Fruit fly (Drosophila melanogaster) whole organism, embryonic: Measurements from ENCODE around the gene CG6791.
A peak's percentile ranks its signal among the peaks of the same experiment; 100 is the strongest.

Experiments used
- Ada2b ChIP-seq: fragments of 200-800 bp; sonication (Bioruptor generic); IDR thresholded peaks from 2 replicates; pipeline ENCODE4 v1.3.6; 2022; ENCODE audit warnings: missing biosample characterization, missing genetic modification characterization
- Atf3 ChIP-seq: fragments of 200-800 bp; sonication (Bioruptor generic); optimal IDR thresholded peaks from 3 replicates; lab custom pipeline; 2016; ENCODE audit warnings: missing biosample characterization, missing genetic modification characterization
- Bteb2 ChIP-seq: fragments of 200-800 bp; sonication (Bioruptor generic); optimal IDR thresholded peaks from 2 replicates; lab custom pipeline; 2016; ENCODE audit warnings: missing biosample characterization, missing genetic modification characterization
- CG10147 ChIP-seq: fragments of 200-800 bp; sonication (Bioruptor generic); optimal IDR thresholded peaks from 2 replicates; lab custom pipeline; 2019; ENCODE audit warnings: missing biosample characterization, mild to moderate bottlenecking, missing genetic modification characterization, moderate library complexity
- CG10321 ChIP-seq: fragments of 200-800 bp; sonication (Bioruptor generic); IDR thresholded peaks from 2 replicates; pipeline ENCODE4 v1.3.6; 2022; ENCODE audit warnings: missing biosample characterization, missing genetic modification characterization
- CG11456 ChIP-seq: fragments of 200-800 bp; sonication (Bioruptor generic); IDR thresholded peaks from 3 replicates; pipeline ENCODE4 v1.3.6; 2022; ENCODE audit warnings: missing biosample characterization, missing genetic modification characterization
- CG14710 ChIP-seq: fragments of 200-800 bp; sonication (Bioruptor generic); optimal IDR thresholded peaks from 3 replicates; lab custom pipeline; 2019; ENCODE audit warnings: missing biosample characterization, mild to moderate bottlenecking, missing genetic modification characterization, moderate library complexity
- CG18476 ChIP-seq: fragments of 200-800 bp; sonication (Bioruptor generic); optimal IDR thresholded peaks from 2 replicates; lab custom pipeline; 2016; ENCODE audit warnings: missing biosample characterization, mild to moderate bottlenecking, missing genetic modification characterization
- CG30403 ChIP-seq: fragments of 200-800 bp; sonication (Bioruptor generic); optimal IDR thresholded peaks from 3 replicates; lab custom pipeline; 2016; ENCODE audit warnings: missing biosample characterization, missing genetic modification characterization
- CG34224 ChIP-seq: fragments of 200-800 bp; sonication (Bioruptor generic); IDR thresholded peaks from 3 replicates; pipeline ENCODE4 v1.3.6; 2022; ENCODE audit warnings: missing biosample characterization, missing genetic modification characterization; ENCODE audit not compliant: partially characterized antibody
- CG4282 ChIP-seq: fragments of 200-800 bp; sonication (Bioruptor generic); optimal IDR thresholded peaks from 2 replicates; lab custom pipeline; 2016; ENCODE audit warnings: missing biosample characterization, missing genetic modification characterization
- CG4617 ChIP-seq: fragments of 200-800 bp; sonication (Bioruptor generic); optimal IDR thresholded peaks from 3 replicates; lab custom pipeline; 2016; ENCODE audit warnings: missing biosample characterization, missing genetic modification characterization, borderline replicate concordance
- CG6813 ChIP-seq: fragments of 200-800 bp; sonication (Bioruptor generic); optimal IDR thresholded peaks from 2 replicates; lab custom pipeline; 2017; ENCODE audit warnings: missing biosample characterization, missing genetic modification characterization, mild to moderate bottlenecking, moderate library complexity, missing genetic modification reagents
- CG7745 ChIP-seq: fragments of 200-800 bp; sonication (Bioruptor generic); optimal IDR thresholded peaks from 2 replicates; lab custom pipeline; 2018; ENCODE audit warnings: missing biosample characterization, mild to moderate bottlenecking, missing genetic modification characterization, moderate library complexity
- CG8359 ChIP-seq: fragments of 200-800 bp; sonication (Bioruptor generic); optimal IDR thresholded peaks from 2 replicates; lab custom pipeline; 2017; ENCODE audit warnings: missing biosample characterization, mild to moderate bottlenecking, missing genetic modification characterization, borderline replicate concordance
- CG9797 ChIP-seq: fragments of 200-800 bp; sonication (Bioruptor generic); optimal IDR thresholded peaks from 3 replicates; lab custom pipeline; 2018; ENCODE audit warnings: missing biosample characterization, mild to moderate bottlenecking, missing genetic modification characterization
- D19B ChIP-seq: fragments of 200-800 bp; sonication (Bioruptor generic); optimal IDR thresholded peaks from 2 replicates; lab custom pipeline; 2017; ENCODE audit warnings: missing biosample characterization, mild to moderate bottlenecking, missing genetic modification characterization
- Dbx ChIP-seq: fragments of 200-800 bp; sonication (Bioruptor generic); IDR thresholded peaks from 3 replicates; pipeline ENCODE4 v1.3.6; 2022; ENCODE audit warnings: missing biosample characterization, missing genetic modification characterization
- Fer3 ChIP-seq: fragments of 200-800 bp; sonication (Bioruptor generic); optimal IDR thresholded peaks from 2 replicates; lab custom pipeline; 2018; ENCODE audit warnings: missing biosample characterization, mild to moderate bottlenecking, missing genetic modification characterization, moderate library complexity
- Hr78 ChIP-seq, 2 experiments: fragments of 200-800 bp in 1 of 2; fragments of >200 bp in 1 of 2; sonication (Bioruptor generic) in 1 of 2; optimal IDR thresholded peaks; 2 replicates each; lab custom pipeline; 2017 to 2019; ENCODE audit warnings: missing biosample characterization in 2 of 2, missing genetic modification characterization in 2 of 2, mild to moderate bottlenecking in 1 of 2, moderate library complexity in 1 of 2
- Max ChIP-seq: fragments of 200-800 bp; sonication (Bioruptor generic); optimal IDR thresholded peaks from 2 replicates; lab custom pipeline; 2016; ENCODE audit warnings: missing biosample characterization, mild to moderate bottlenecking, missing genetic modification characterization
- Meics ChIP-seq: fragments of 200-800 bp; sonication (Bioruptor generic); optimal IDR thresholded peaks from 2 replicates; lab custom pipeline; 2017; ENCODE audit warnings: missing biosample characterization, mild to moderate bottlenecking, missing genetic modification characterization
- Nf-YB ChIP-seq: fragments of 200-800 bp; sonication (Bioruptor generic); optimal IDR thresholded peaks from 3 replicates; lab custom pipeline; 2019; ENCODE audit warnings: missing biosample characterization, mild to moderate bottlenecking, missing genetic modification characterization, moderate library complexity
- Opbp ChIP-seq: fragments of 200-800 bp; sonication (Bioruptor generic); IDR thresholded peaks from 3 replicates; pipeline ENCODE4 v1.3.6; 2022; ENCODE audit warnings: missing biosample characterization, missing genetic modification characterization; ENCODE audit not compliant: partially characterized antibody
- TFAM ChIP-seq: fragments of 200-800 bp; sonication (Bioruptor generic); optimal IDR thresholded peaks from 2 replicates; lab custom pipeline; 2017; ENCODE audit warnings: missing biosample characterization, missing genetic modification characterization, inconsistent platforms
- az2 ChIP-seq: fragments of 200-800 bp; sonication (Bioruptor generic); optimal IDR thresholded peaks from 3 replicates; lab custom pipeline; 2016; ENCODE audit warnings: missing biosample characterization, missing genetic modification characterization
- chm ChIP-seq: fragments of 200-800 bp; sonication (Bioruptor generic); IDR thresholded peaks from 2 replicates; pipeline ENCODE4 v1.3.6; 2022; ENCODE audit warnings: missing biosample characterization, missing genetic modification characterization
- crol ChIP-seq: fragments of 200-800 bp; sonication (Bioruptor generic); IDR thresholded peaks from 2 replicates; pipeline ENCODE4 v1.3.6; 2022; ENCODE audit warnings: missing biosample characterization, missing genetic modification characterization
- dati ChIP-seq: fragments of 200-800 bp; sonication (Bioruptor generic); IDR thresholded peaks from 2 replicates; pipeline ENCODE4 v1.3.6; 2022; ENCODE audit warnings: missing biosample characterization, missing genetic modification characterization
- exex ChIP-seq: fragments of 200-800 bp; sonication (Bioruptor generic); optimal IDR thresholded peaks from 4 replicates; lab custom pipeline; 2018; ENCODE audit warnings: missing biosample characterization, mild to moderate bottlenecking, missing genetic modification characterization, moderate library complexity
- fd3F ChIP-seq: fragments of 200-800 bp; sonication (Bioruptor generic); optimal IDR thresholded peaks from 2 replicates; lab custom pipeline; 2018; ENCODE audit warnings: missing biosample characterization, mild to moderate bottlenecking, missing genetic modification characterization, moderate library complexity
- fd64A ChIP-seq: fragments of 200-800 bp; sonication (Bioruptor generic); optimal IDR thresholded peaks from 3 replicates; lab custom pipeline; 2018; ENCODE audit warnings: missing biosample characterization, mild to moderate bottlenecking, missing genetic modification characterization
- gcm2 ChIP-seq: fragments of 200-800 bp; sonication (Bioruptor generic); optimal IDR thresholded peaks from 2 replicates; lab custom pipeline; 2016; ENCODE audit warnings: missing biosample characterization, missing genetic modification characterization
- hb ChIP-seq: fragments of 200-800 bp; sonication (Bioruptor generic); IDR thresholded peaks from 3 replicates; pipeline ENCODE4 v1.3.6; 2022; ENCODE audit warnings: missing biosample characterization, missing genetic modification characterization; ENCODE audit not compliant: partially characterized antibody
- kay ChIP-seq: fragments of 200-800 bp; sonication (Bioruptor generic); optimal IDR thresholded peaks from 2 replicates; lab custom pipeline; 2016; ENCODE audit warnings: missing biosample characterization, missing genetic modification characterization
- ken ChIP-seq: fragments of 200-800 bp; sonication (Bioruptor generic); IDR thresholded peaks from 3 replicates; pipeline ENCODE4 v1.3.6; 2022; ENCODE audit warnings: missing biosample characterization, missing genetic modification characterization
- lbe ChIP-seq: fragments of 200-800 bp; sonication (Bioruptor generic); optimal IDR thresholded peaks from 2 replicates; lab custom pipeline; 2016; ENCODE audit warnings: missing biosample characterization, mild to moderate bottlenecking, missing genetic modification characterization
- lmd ChIP-seq: fragments of 200-800 bp; sonication (Bioruptor generic); IDR thresholded peaks from 2 replicates; pipeline ENCODE4 v1.3.6; 2022; ENCODE audit warnings: missing biosample characterization, missing genetic modification characterization
- lov ChIP-seq, 2 experiments: fragments of 200-800 bp in 1 of 2; fragments of >200 bp in 1 of 2; sonication (Bioruptor generic) in 1 of 2; IDR thresholded peaks in 1 of 2; optimal IDR thresholded peaks in 1 of 2; 2 replicates in 1 of 2; 3 replicates in 1 of 2; pipeline versions ENCODE4 v1.3.6 to Lab custom; 2017 to 2022; ENCODE audit warnings: missing biosample characterization in 1 of 2, missing genetic modification characterization in 1 of 2
- maf-S ChIP-seq: fragments of 200-800 bp; sonication (Bioruptor generic); optimal IDR thresholded peaks from 2 replicates; lab custom pipeline; 2016; ENCODE audit warnings: missing biosample characterization, missing genetic modification characterization
- oc ChIP-seq: fragments of 200-800 bp; sonication (Bioruptor generic); optimal IDR thresholded peaks from 2 replicates; lab custom pipeline; 2018; ENCODE audit warnings: missing biosample characterization, mild to moderate bottlenecking, missing genetic modification characterization, moderate library complexity
- seq ChIP-seq: fragments of 200-800 bp; sonication (Bioruptor generic); IDR thresholded peaks from 2 replicates; pipeline ENCODE4 v1.3.6; 2022; ENCODE audit warnings: missing biosample characterization, missing genetic modification characterization
- tll ChIP-seq, 2 experiments: fragments of 200-800 bp in 1 of 2; fragments of >200 bp in 1 of 2; sonication (Bioruptor generic) in 1 of 2; optimal IDR thresholded peaks; 2 replicates each; lab custom pipeline; 2017 to 2019; ENCODE audit warnings: missing biosample characterization in 2 of 2, missing genetic modification characterization in 2 of 2, mild to moderate bottlenecking in 1 of 2, moderate library complexity in 1 of 2
- twi ChIP-seq: fragments of 200-800 bp; optimal IDR thresholded peaks from 2 replicates; lab custom pipeline; 2019; ENCODE audit warnings: missing biosample characterization, mild to moderate bottlenecking, missing genetic modification characterization, moderate library complexity
- wek ChIP-seq: fragments of 200-800 bp; sonication (Bioruptor generic); optimal IDR thresholded peaks from 3 replicates; lab custom pipeline; 2018; ENCODE audit warnings: missing biosample characterization, mild to moderate bottlenecking, missing genetic modification characterization, moderate library complexity
- zen ChIP-seq: fragments of 200-800 bp; sonication (Bioruptor generic); optimal IDR thresholded peaks from 3 replicates; lab custom pipeline; 2018; ENCODE audit warnings: missing biosample characterization, mild to moderate bottlenecking, missing genetic modification characterization, moderate library complexity
- zen2 ChIP-seq: fragments of 200-800 bp; sonication (Bioruptor generic); IDR thresholded peaks from 3 replicates; pipeline ENCODE4 v1.3.6; 2022; ENCODE audit warnings: missing biosample characterization, missing genetic modification characterization; ENCODE audit not compliant: partially characterized antibody

The CG6791 gene

dm6 chr3R:11619709-11620409 is 29.9 kb upstream of the CG6791 start, which contains the start of the genes Jupiter and CG14710 (continued):
- no peak for TF ChIP-seq zen2 (GFP tag; lab: Robert Waterston, UW)
- peak; percentile 80 for TF ChIP-seq Atf3 (GFP tag; lab: Kevin White, UChicago)
- TF ChIP-seq zen = peak; percentile 79
- peak; percentile 68 for TF ChIP-seq chm (GFP tag; lab: Robert Waterston, UW)
- TF ChIP-seq CG30403 (GFP tag; lab: Kevin White, UChicago) = peak; percentile 83
- TF ChIP-seq CG6813 (GFP tag; lab: Kevin White, UChicago) = no peak
- TF ChIP-seq gcm2 (GFP tag; lab: Kevin White, UChicago) = no peak
- TF ChIP-seq fd64A (GFP tag; lab: Kevin White, UChicago) = no peak
- peak; percentile 31 for TF ChIP-seq CG10147 (GFP tag; lab: Kevin White, UChicago)
- TF ChIP-seq maf-S (GFP tag; lab: Kevin White, UChicago) = peak; percentile 74
- TF ChIP-seq Dbx (GFP tag; lab: Robert Waterston, UW) = peak; percentile 82
- peak; percentile 27 for TF ChIP-seq exex (tag; lab: Kevin White, UChicago)
- TF ChIP-seq crol = no peak
- no peak for TF ChIP-seq CG18476
- TF ChIP-seq wek (GFP tag; lab: Kevin White, UChicago) = no peak
- TF ChIP-seq Bteb2 (GFP tag; lab: Kevin White, UChicago) = peak; percentile 71
- 0 out of 2 replicates have a peak, but pooled peaks have one; percentile 14 for TF ChIP-seq Ada2b (GFP tag; lab: Robert Waterston, UW)
- peak; percentile 67 for TF ChIP-seq Max (GFP tag; lab: Kevin White, UChicago)
- peak; percentile 84 for TF ChIP-seq CG11456 (GFP tag; lab: Robert Waterston, UW)
- no peak for TF ChIP-seq hb
- TF ChIP-seq az2 (GFP tag; lab: Kevin White, UChicago) = peak; percentile 68
- TF ChIP-seq Hr78 (GFP tag; optimal IDR thresholded peaks at IDR 0.05; lab: Kevin White, UChicago) = no peak
- TF ChIP-seq CG7745 (tag; lab: Kevin White, UChicago) = peak; percentile 61
- peak; percentile 98 for TF ChIP-seq CG4617 (GFP tag; lab: Kevin White, UChicago)
- TF ChIP-seq Meics (GFP tag; lab: Kevin White, UChicago) = peak; percentile 43
- no peak for TF ChIP-seq CG8359
- TF ChIP-seq dati (GFP tag; lab: Robert Waterston, UW) = no peak
- no peak for TF ChIP-seq TFAM (GFP tag; lab: Kevin White, UChicago)
- TF ChIP-seq tll (GFP tag; optimal IDR thresholded peaks at IDR 0.05; lab: Kevin White, UChicago) = no peak
- peak; percentile 13 for TF ChIP-seq fd3F (GFP tag; lab: Kevin White, UChicago)
- TF ChIP-seq CG10321 = no peak
- TF ChIP-seq CG34224 = peak; percentile 39; the same call in 1 of the 3 replicates
- peak; percentile 38 for TF ChIP-seq Nf-YB (GFP tag; lab: Kevin White, UChicago)
- TF ChIP-seq kay (GFP tag; lab: Kevin White, UChicago) = peak; percentile 45
- peak; percentile 46 for TF ChIP-seq lbe (GFP tag; lab: Kevin White, UChicago)
- peak; percentile 43 for TF ChIP-seq twi (tag; lab: Kevin White, UChicago)
- TF ChIP-seq CG14710 (tag; lab: Kevin White, UChicago) = peak; percentile 93
- no peak for TF ChIP-seq D19B
- peak; percentile 70 for TF ChIP-seq oc (tag; lab: Kevin White, UChicago)
- no peak for TF ChIP-seq lov (optimal IDR thresholded peaks at IDR 0.05; lab: Kevin White, UChicago)
- TF ChIP-seq lov (GFP tag; IDR thresholded peaks at IDR 0.05; lab: Robert Waterston, UW) = 0 out of 3 replicates have a peak, but pooled peaks have one; percentile 60
- TF ChIP-seq Opbp (GFP tag; lab: Robert Waterston, UW) = no peak; the same call in 2 of the 3 replicates
- peak; percentile 28 for TF ChIP-seq Fer3
- peak; percentile 100 for TF ChIP-seq CG9797 (GFP tag; lab: Kevin White, UChicago)
- TF ChIP-seq seq (GFP tag; lab: Robert Waterston, UW) = no peak
- peak; percentile 15 for TF ChIP-seq CG4282 (GFP tag; lab: Kevin White, UChicago)
- peak; percentile 63; the same call in 1 of the 2 replicates for TF ChIP-seq lmd
- TF ChIP-seq ken (GFP tag; lab: Robert Waterston, UW) = peak; percentile 86
